Fruit fly (Drosophila melanogaster) whole organism, embryonic: Measurements from ENCODE around the gene CG13127.

ENCODE experiments used
- CG10979 ChIP-seq: fragments of 200-800 bp; sonication (Bioruptor generic); optimal IDR thresholded peaks from 2 replicates; lab custom pipeline; 2018; ENCODE audit warnings: missing biosample characterization, mild to moderate bottlenecking, missing genetic modification characterization, moderate library complexity
- CG12219 ChIP-seq: fragments of 200-800 bp; sonication (Bioruptor generic); optimal IDR thresholded peaks from 3 replicates; lab custom pipeline; 2018; ENCODE audit warnings: missing biosample characterization, mild to moderate bottlenecking, missing genetic modification characterization
- CG12236 ChIP-seq: fragments of 200-800 bp; sonication (Bioruptor generic); optimal IDR thresholded peaks from 2 replicates; lab custom pipeline; 2016; ENCODE audit warnings: missing biosample characterization, missing genetic modification characterization
- CG14441 ChIP-seq: fragments of 200-800 bp; sonication (Bioruptor generic); IDR thresholded peaks from 2 replicates; pipeline ENCODE4 v1.3.6; 2022; ENCODE audit warnings: missing biosample characterization, missing genetic modification characterization
- CG15269 ChIP-seq: fragments of 200-800 bp; sonication (Bioruptor generic); optimal IDR thresholded peaks from 2 replicates; lab custom pipeline; 2018; ENCODE audit warnings: missing biosample characterization, mild to moderate bottlenecking, missing genetic modification characterization, moderate library complexity
- CG1529 ChIP-seq: fragments of 200-800 bp; sonication (Bioruptor generic); optimal IDR thresholded peaks from 3 replicates; lab custom pipeline; 2018; ENCODE audit warnings: missing biosample characterization, missing genetic modification characterization
- CG15479 ChIP-seq: fragments of 200-800 bp; sonication (Bioruptor generic); optimal IDR thresholded peaks from 3 replicates; lab custom pipeline; 2019; ENCODE audit warnings: missing biosample characterization, mild to moderate bottlenecking, missing genetic modification characterization, moderate library complexity
- CG17361 ChIP-seq: fragments of 200-800 bp; sonication (Bioruptor generic); IDR thresholded peaks from 3 replicates; pipeline ENCODE4 v1.3.6; 2022; ENCODE audit warnings: missing biosample characterization, missing genetic modification characterization
- CG17385 ChIP-seq: fragments of 200-800 bp; sonication (Bioruptor generic); optimal IDR thresholded peaks from 3 replicates; lab custom pipeline; 2018; ENCODE audit warnings: missing biosample characterization, mild to moderate bottlenecking, missing genetic modification characterization
- CG18619 ChIP-seq: fragments of 200-800 bp; sonication (Bioruptor generic); optimal IDR thresholded peaks from 3 replicates; lab custom pipeline; 2017; ENCODE audit warnings: missing biosample characterization, mild to moderate bottlenecking, missing genetic modification characterization
- CG2712 ChIP-seq: fragments of 200-800 bp; optimal IDR thresholded peaks from 3 replicates; lab custom pipeline; 2019; ENCODE audit warnings: missing biosample characterization, mild to moderate bottlenecking, missing genetic modification characterization, moderate library complexity
- CG31224 ChIP-seq: fragments of 200-800 bp; sonication (Bioruptor generic); IDR thresholded peaks from 2 replicates; pipeline ENCODE4 v1.3.6; 2022; ENCODE audit warnings: missing biosample characterization, missing genetic modification characterization
- CG34422 ChIP-seq: fragments of 200-800 bp; sonication (Bioruptor generic); IDR thresholded peaks from 3 replicates; pipeline ENCODE4 v1.3.6; 2022; ENCODE audit warnings: missing biosample characterization, missing genetic modification characterization
- CG4328 ChIP-seq: fragments of 200-800 bp; sonication (Bioruptor generic); optimal IDR thresholded peaks from 3 replicates; lab custom pipeline; 2017; ENCODE audit warnings: missing biosample characterization, missing genetic modification reagents, missing genetic modification characterization
- CG5245 ChIP-seq: fragments of 200-800 bp; sonication (Bioruptor generic); optimal IDR thresholded peaks from 3 replicates; lab custom pipeline; 2016; ENCODE audit warnings: missing biosample characterization, missing genetic modification characterization
- CG6813 ChIP-seq: fragments of 200-800 bp; sonication (Bioruptor generic); optimal IDR thresholded peaks from 2 replicates; lab custom pipeline; 2017; ENCODE audit warnings: missing biosample characterization, missing genetic modification characterization, mild to moderate bottlenecking, moderate library complexity, missing genetic modification reagents
- CG7928 ChIP-seq: fragments of 200-800 bp; sonication (Bioruptor generic); optimal IDR thresholded peaks from 2 replicates; lab custom pipeline; 2017; ENCODE audit warnings: missing biosample characterization, mild to moderate bottlenecking, missing genetic modification characterization
- CG8388 ChIP-seq: fragments of 200-800 bp; sonication (Bioruptor generic); optimal IDR thresholded peaks from 2 replicates; lab custom pipeline; 2019; ENCODE audit warnings: missing biosample characterization, mild to moderate bottlenecking, missing genetic modification characterization, moderate library complexity
- CG8924 ChIP-seq: fragments of 200-800 bp; optimal IDR thresholded peaks from 3 replicates; lab custom pipeline; 2019; ENCODE audit warnings: missing biosample characterization, mild to moderate bottlenecking, missing genetic modification characterization, moderate library complexity
- Doc3 ChIP-seq: fragments of 200-800 bp; sonication (Bioruptor generic); IDR thresholded peaks from 3 replicates; pipeline ENCODE4 v1.3.6; 2022; ENCODE audit warnings: missing biosample characterization, missing genetic modification characterization; ENCODE audit not compliant: partially characterized antibody
- HLH4C ChIP-seq: fragments of 200-800 bp; sonication (Bioruptor generic); IDR thresholded peaks from 3 replicates; pipeline ENCODE4 v1.3.6; 2022; ENCODE audit warnings: missing biosample characterization, missing genetic modification characterization; ENCODE audit not compliant: partially characterized antibody
- Hey ChIP-seq: fragments of 200-800 bp; sonication (Bioruptor generic); optimal IDR thresholded peaks from 3 replicates; lab custom pipeline; 2018; ENCODE audit warnings: missing biosample characterization, mild to moderate bottlenecking, missing genetic modification characterization
- Mes4 ChIP-seq: fragments of 200-800 bp; sonication (Bioruptor generic); optimal IDR thresholded peaks from 2 replicates; lab custom pipeline; 2016; ENCODE audit warnings: missing biosample characterization, missing genetic modification characterization
- NFAT ChIP-seq: fragments of 200-800 bp; sonication (Bioruptor generic); IDR thresholded peaks from 2 replicates; pipeline ENCODE4 v1.3.6; 2022; ENCODE audit warnings: missing biosample characterization, missing genetic modification characterization
- Nf-YC ChIP-seq: fragments of 200-800 bp; optimal IDR thresholded peaks from 3 replicates; lab custom pipeline; 2019; ENCODE audit warnings: missing biosample characterization, mild to moderate bottlenecking, missing genetic modification characterization, moderate library complexity
- Sox100B ChIP-seq: fragments of 200-800 bp; sonication (Bioruptor generic); optimal IDR thresholded peaks from 3 replicates; lab custom pipeline; 2018; ENCODE audit warnings: missing biosample characterization, mild to moderate bottlenecking, missing genetic modification characterization
- ash1 ChIP-seq: fragments of 200-800 bp; sonication (Bioruptor generic); optimal IDR thresholded peaks from 2 replicates; lab custom pipeline; 2018; ENCODE audit warnings: missing biosample characterization, mild to moderate bottlenecking, missing genetic modification characterization
- br ChIP-seq: fragments of >200 bp; optimal IDR thresholded peaks from 2 replicates; lab custom pipeline; 2017
- btn ChIP-seq: fragments of 200-800 bp; sonication (Bioruptor generic); optimal IDR thresholded peaks from 2 replicates; lab custom pipeline; 2016; ENCODE audit warnings: missing biosample characterization, missing genetic modification characterization
- corto ChIP-seq: fragments of 200-800 bp; sonication (Bioruptor generic); optimal IDR thresholded peaks from 2 replicates; lab custom pipeline; 2016; ENCODE audit warnings: missing biosample characterization, mild to moderate bottlenecking, missing genetic modification characterization, moderate library complexity
- crc ChIP-seq: fragments of 200-800 bp; sonication (Bioruptor generic); optimal IDR thresholded peaks from 2 replicates; lab custom pipeline; 2016; ENCODE audit warnings: missing biosample characterization, missing genetic modification characterization
- danr ChIP-seq: fragments of 200-800 bp; sonication (Bioruptor generic); IDR thresholded peaks from 2 replicates; pipeline ENCODE4 v1.3.6; 2022; ENCODE audit warnings: missing biosample characterization, missing genetic modification characterization
- dysf ChIP-seq: fragments of 200-800 bp; sonication (Bioruptor generic); IDR thresholded peaks from 3 replicates; pipeline ENCODE4 v1.3.6; 2022; ENCODE audit warnings: missing biosample characterization, missing genetic modification characterization
- fd64A ChIP-seq: fragments of 200-800 bp; sonication (Bioruptor generic); optimal IDR thresholded peaks from 3 replicates; lab custom pipeline; 2018; ENCODE audit warnings: missing biosample characterization, mild to moderate bottlenecking, missing genetic modification characterization
- gem ChIP-seq: fragments of 200-800 bp; sonication (Bioruptor generic); optimal IDR thresholded peaks from 2 replicates; lab custom pipeline; 2019; ENCODE audit warnings: missing biosample characterization, mild to moderate bottlenecking, missing genetic modification characterization, moderate library complexity
- gsb-n ChIP-seq: fragments of 200-800 bp; sonication (Bioruptor generic); optimal IDR thresholded peaks from 3 replicates; lab custom pipeline; 2018; ENCODE audit warnings: missing biosample characterization, mild to moderate bottlenecking, missing genetic modification characterization
- kay ChIP-seq: fragments of 200-800 bp; sonication (Bioruptor generic); optimal IDR thresholded peaks from 2 replicates; lab custom pipeline; 2016; ENCODE audit warnings: missing biosample characterization, missing genetic modification characterization
- kni ChIP-seq: fragments of 200-800 bp; sonication (Bioruptor generic); optimal IDR thresholded peaks from 3 replicates; lab custom pipeline; 2017; ENCODE audit warnings: mild to moderate bottlenecking, missing biosample characterization, missing genetic modification reagents, missing genetic modification characterization
- lov ChIP-seq, 2 experiments: fragments of 200-800 bp in 1 of 2; fragments of >200 bp in 1 of 2; sonication (Bioruptor generic) in 1 of 2; IDR thresholded peaks in 1 of 2; optimal IDR thresholded peaks in 1 of 2; 2 replicates in 1 of 2; 3 replicates in 1 of 2; pipeline versions ENCODE4 v1.3.6 to Lab custom; 2017 to 2022; ENCODE audit warnings: missing biosample characterization in 1 of 2, missing genetic modification characterization in 1 of 2
- nerfin-2 ChIP-seq: fragments of 200-800 bp; sonication (Bioruptor generic); IDR thresholded peaks from 2 replicates; pipeline ENCODE4 v1.3.6; 2022; ENCODE audit warnings: missing biosample characterization, missing genetic modification characterization; ENCODE audit not compliant: partially characterized antibody
- phol ChIP-seq: fragments of 200-800 bp; sonication (Bioruptor generic); optimal IDR thresholded peaks from 3 replicates; lab custom pipeline; 2018; ENCODE audit warnings: missing biosample characterization, mild to moderate bottlenecking, missing genetic modification characterization, moderate library complexity
- schlank ChIP-seq: fragments of 200-800 bp; sonication (Bioruptor generic); optimal IDR thresholded peaks from 2 replicates; lab custom pipeline; 2018; ENCODE audit warnings: missing biosample characterization, mild to moderate bottlenecking, missing genetic modification characterization
- sim ChIP-seq: fragments of 200-800 bp; sonication (Bioruptor generic); IDR thresholded peaks from 2 replicates; pipeline ENCODE4 v1.3.6; 2022; ENCODE audit warnings: missing biosample characterization, missing genetic modification characterization
- sisA ChIP-seq: fragments of 200-800 bp; sonication (Bioruptor generic); IDR thresholded peaks from 2 replicates; pipeline ENCODE4 v1.3.6; 2022; ENCODE audit warnings: missing biosample characterization, missing genetic modification characterization
- tap ChIP-seq: fragments of 200-800 bp; optimal IDR thresholded peaks from 3 replicates; lab custom pipeline; 2019; ENCODE audit warnings: missing biosample characterization, mild to moderate bottlenecking, missing genetic modification characterization, moderate library complexity
- tna ChIP-seq: fragments of 200-800 bp; sonication (Bioruptor generic); IDR thresholded peaks from 2 replicates; pipeline ENCODE4 v1.3.6; 2022; ENCODE audit warnings: missing biosample characterization, missing genetic modification characterization; ENCODE audit not compliant: partially characterized antibody
- tx ChIP-seq: fragments of 200-800 bp; sonication (Bioruptor generic); optimal IDR thresholded peaks from 2 replicates; lab custom pipeline; 2016; ENCODE audit warnings: missing biosample characterization, missing genetic modification characterization
- wdn ChIP-seq: fragments of 200-800 bp; sonication (Bioruptor generic); IDR thresholded peaks from 2 replicates; pipeline ENCODE4 v1.3.6; 2022; ENCODE audit warnings: missing biosample characterization, missing genetic modification characterization

CG13127 gene

DNA sequence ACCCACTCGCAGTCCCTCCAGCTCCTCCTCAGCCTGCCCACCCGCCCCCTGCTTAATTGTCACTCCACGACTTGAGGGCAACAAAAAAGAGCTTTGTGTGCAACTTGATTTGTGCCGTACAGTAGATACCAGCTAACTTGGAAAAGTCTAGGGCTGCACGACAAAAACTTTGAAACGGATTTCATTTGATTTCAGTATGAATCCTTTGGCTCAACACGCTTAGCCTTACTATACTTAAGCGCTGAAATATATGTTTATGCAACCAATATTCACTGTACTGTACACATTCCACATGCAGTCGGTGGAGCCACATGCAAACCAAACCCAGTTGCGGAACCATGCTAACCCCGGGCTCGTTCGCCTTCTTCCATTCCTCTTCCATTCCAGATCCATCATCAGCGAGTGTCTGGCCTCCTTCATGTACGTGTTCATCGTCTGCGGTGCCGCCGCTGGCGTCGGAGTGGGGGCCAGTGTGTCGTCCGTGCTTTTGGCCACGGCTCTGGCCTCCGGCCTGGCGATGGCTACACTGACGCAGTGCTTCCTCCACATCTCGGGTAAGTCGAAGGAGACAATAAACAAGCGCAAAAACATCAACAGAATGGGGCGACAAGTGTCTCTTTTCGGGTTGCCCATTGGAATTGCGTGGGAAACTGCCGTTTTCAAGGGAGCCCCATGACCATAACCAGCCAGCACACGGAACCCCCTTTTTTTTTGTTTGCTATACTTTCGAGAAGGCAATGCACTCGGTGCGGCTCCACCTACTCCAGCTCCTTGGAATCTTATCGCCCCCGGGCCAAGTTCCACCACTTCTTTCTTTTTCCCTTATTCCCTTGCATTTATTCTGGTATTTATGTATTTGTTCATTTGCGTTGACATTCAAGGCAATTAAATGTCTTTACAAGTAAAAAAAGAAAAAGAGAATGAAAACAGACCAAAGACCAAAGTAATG is 39.8 kb upstream of the CG13127 start (continued):
- peak; percentile 55 for TF ChIP-seq CG6813 (GFP tag; lab: Kevin White, UChicago)
- TF ChIP-seq kni (GFP tag; lab: Kevin White, UChicago) = no peak
- TF ChIP-seq CG31224 = no peak
- peak; percentile 50 for TF ChIP-seq CG8388 (GFP tag; lab: Kevin White, UChicago)
- peak; percentile 52 for TF ChIP-seq CG12219 (GFP tag; lab: Kevin White, UChicago)
- peak; percentile 67 for TF ChIP-seq phol (tag; lab: Kevin White, UChicago)
- TF ChIP-seq gem = peak; percentile 63
- peak; percentile 64 for TF ChIP-seq CG14441 (GFP tag; lab: Robert Waterston, UW)
- peak; percentile 77 for TF ChIP-seq CG10979 (tag; lab: Kevin White, UChicago)
- TF ChIP-seq sim (GFP tag; lab: Robert Waterston, UW) = peak; percentile 59; the same call in 1 of the 2 replicates
- TF ChIP-seq CG1529 = peak; percentile 15
- no peak for TF ChIP-seq crc (GFP tag; lab: Kevin White, UChicago)
- TF ChIP-seq dysf = peak; percentile 55; the same call in 2 of the 3 replicates
- no peak for TF ChIP-seq Nf-YC
- no peak for TF ChIP-seq Hey (tag; lab: Kevin White, UChicago)
- peak; percentile 28 for TF ChIP-seq CG17385
- TF ChIP-seq Doc3 = no peak
- TF ChIP-seq lov (optimal IDR thresholded peaks at IDR 0.05; lab: Kevin White, UChicago) = no peak
- 0 out of 3 replicates have a peak, but pooled peaks have one; percentile 60 for TF ChIP-seq lov (GFP tag; IDR thresholded peaks at IDR 0.05; lab: Robert Waterston, UW)
- TF ChIP-seq CG5245 (GFP tag; lab: Kevin White, UChicago) = peak; percentile 49
- TF ChIP-seq CG17361 = peak; percentile 62; the same call in 2 of the 3 replicates
- TF ChIP-seq wdn (GFP tag; lab: Robert Waterston, UW) = no peak
- TF ChIP-seq CG8924 (tag; lab: Kevin White, UChicago) = peak; percentile 22
- TF ChIP-seq danr (GFP tag; lab: Robert Waterston, UW) = 0 out of 2 replicates have a peak, but pooled peaks have one; percentile 21
- TF ChIP-seq Sox100B = peak; percentile 47
- no peak for TF ChIP-seq CG15269 (tag; lab: Kevin White, UChicago)
- peak; percentile 66 for TF ChIP-seq corto (GFP tag; lab: Kevin White, UChicago)
- no peak for TF ChIP-seq kay (GFP tag; lab: Kevin White, UChicago)
- no peak for TF ChIP-seq HLH4C (GFP tag; lab: Robert Waterston, UW)
- peak; percentile 20 for TF ChIP-seq Mes4 (GFP tag; lab: Kevin White, UChicago)
- peak; percentile 39 for TF ChIP-seq fd64A (GFP tag; lab: Kevin White, UChicago)
- no peak for TF ChIP-seq br (lab: Kevin White, UChicago)
- TF ChIP-seq CG34422 (GFP tag; lab: Robert Waterston, UW) = peak; percentile 59; the same call in 2 of the 3 replicates
- no peak for TF ChIP-seq CG7928 (GFP tag; lab: Kevin White, UChicago)
- TF ChIP-seq CG18619 (GFP tag; lab: Kevin White, UChicago) = no peak
- TF ChIP-seq CG15479 (GFP tag; lab: Kevin White, UChicago) = no peak
- TF ChIP-seq schlank (tag; lab: Kevin White, UChicago) = no peak
- no peak for TF ChIP-seq nerfin-2
- peak; percentile 18 for TF ChIP-seq btn (GFP tag; lab: Kevin White, UChicago)
- no peak for TF ChIP-seq CG12236
- TF ChIP-seq tx (GFP tag; lab: Kevin White, UChicago) = no peak
- no peak for TF ChIP-seq NFAT (GFP tag; lab: Robert Waterston, UW)
- TF ChIP-seq ash1 = no peak
- TF ChIP-seq tna (GFP tag; lab: Robert Waterston, UW) = no peak
- no peak for TF ChIP-seq CG4328
- TF ChIP-seq tap = peak; percentile 58
- TF ChIP-seq gsb-n (tag; lab: Kevin White, UChicago) = peak; percentile 16
- peak; percentile 82 for TF ChIP-seq sisA
- TF ChIP-seq CG2712 (tag; lab: Kevin White, UChicago) = peak; percentile 71
